Worm (Caenorhabditis elegans) whole organism, L1 larva: ENCODE measurements around the gene K09E2.2.

Source experiments
- aly-2 ChIP-seq: fragments of 150-350 bp; optimal IDR thresholded peaks from 2 replicates; lab custom pipeline; 2014; ENCODE audit warnings: missing biosample characterization, missing genetic modification characterization
- blmp-1 ChIP-seq: fragments of 150-350 bp; optimal IDR thresholded peaks from 2 replicates; lab custom pipeline; 2014; ENCODE audit warnings: missing biosample characterization, missing genetic modification characterization
- ceh-63 ChIP-seq: fragments of 200-800 bp; sonication (Bioruptor generic); optimal IDR thresholded peaks from 2 replicates; lab custom pipeline; 2018; ENCODE audit warnings: mild to moderate bottlenecking, missing genetic modification characterization, missing compliant biosample characterization
- ceh-8 ChIP-seq: fragments of 200-800 bp; sonication (Bioruptor generic); optimal IDR thresholded peaks from 2 replicates; lab custom pipeline; 2018; ENCODE audit warnings: mild to moderate bottlenecking, missing genetic modification characterization, moderate library complexity, missing compliant biosample characterization
- ceh-82 ChIP-seq, 3 experiments: fragments of 150-350 bp in 1 of 3; sonication (generic microtip) in 2 of 3; optimal IDR thresholded peaks; 2 replicates each; lab custom pipeline; 2014 to 2017; ENCODE audit warnings: missing biosample characterization in 3 of 3, missing genetic modification characterization in 3 of 3
- ces-1 ChIP-seq: fragments of 150-350 bp; optimal IDR thresholded peaks from 2 replicates; lab custom pipeline; 2014; ENCODE audit warnings: missing biosample characterization, missing genetic modification reagents, missing genetic modification characterization
- efl-1 ChIP-seq, 4 experiments: fragments of 150-350 bp; optimal IDR thresholded peaks in 3 of 4; peaks in 1 of 4; 1 replicate in 1 of 4; 2 replicates in 3 of 4; lab custom pipeline; 2014; ENCODE audit warnings: missing biosample characterization in 2 of 4, missing genetic modification characterization in 2 of 4, missing genetic modification reagents in 2 of 4
- elt-2 ChIP-seq: sonication (generic microtip); optimal IDR thresholded peaks from 2 replicates; lab custom pipeline; 2016; ENCODE audit warnings: missing genetic modification characterization, mild to moderate bottlenecking, inconsistent platforms, missing compliant biosample characterization, missing genetic modification reagents
- ets-5 ChIP-seq: fragments of 200-800 bp; sonication (Bioruptor generic); IDR thresholded peaks from 2 replicates; pipeline ENCODE4 v1.3.6; 2022; ENCODE audit warnings: missing genetic modification characterization, missing compliant biosample characterization
- fkh-10 ChIP-seq: sonication (generic microtip); optimal IDR thresholded peaks from 2 replicates; lab custom pipeline; 2017; ENCODE audit warnings: missing biosample characterization, missing genetic modification reagents, missing genetic modification characterization
- fkh-8 ChIP-seq: sonication (generic microtip); optimal IDR thresholded peaks from 2 replicates; lab custom pipeline; 2016; ENCODE audit warnings: mild to moderate bottlenecking, missing genetic modification characterization, missing compliant biosample characterization
- hlh-17 ChIP-seq: fragments of 200-800 bp; sonication (Bioruptor generic); optimal IDR thresholded peaks from 2 replicates; lab custom pipeline; 2018; ENCODE audit warnings: missing genetic modification characterization, mild to moderate bottlenecking, missing compliant biosample characterization, moderate library complexity, borderline replicate concordance
- hlh-4 ChIP-seq: sonication (generic microtip); optimal IDR thresholded peaks from 2 replicates; lab custom pipeline; 2016; ENCODE audit warnings: mild to moderate bottlenecking, missing genetic modification characterization, missing compliant biosample characterization
- hpl-2 ChIP-seq: fragments of 150-350 bp; optimal IDR thresholded peaks from 2 replicates; lab custom pipeline; 2014; ENCODE audit warnings: missing biosample characterization, missing genetic modification reagents, missing genetic modification characterization
- lin-15B ChIP-seq: fragments of 150-350 bp; sonication (generic microtip); optimal IDR thresholded peaks from 3 replicates; lab custom pipeline; 2014; ENCODE audit warnings: missing biosample characterization, missing genetic modification characterization
- lin-35 ChIP-seq, 2 experiments: fragments of 150-350 bp; optimal IDR thresholded peaks; 2 replicates each; lab custom pipeline; 2014; ENCODE audit warnings: missing biosample characterization in 2 of 2, missing genetic modification characterization in 2 of 2, missing genetic modification reagents in 2 of 2
- mep-1 ChIP-seq: fragments of 150-350 bp; optimal IDR thresholded peaks from 2 replicates; lab custom pipeline; 2014; ENCODE audit warnings: missing biosample characterization, missing genetic modification characterization
- nhr-11 ChIP-seq: fragments of 150-350 bp; optimal IDR thresholded peaks from 2 replicates; lab custom pipeline; 2014; ENCODE audit warnings: missing biosample characterization, missing genetic modification characterization
- nhr-20 ChIP-seq: sonication (generic microtip); optimal IDR thresholded peaks from 2 replicates; lab custom pipeline; 2016; ENCODE audit warnings: mild to moderate bottlenecking, missing genetic modification characterization, missing compliant biosample characterization
- nhr-237 ChIP-seq: fragments of 150-350 bp; optimal IDR thresholded peaks from 2 replicates; lab custom pipeline; 2014; ENCODE audit warnings: missing biosample characterization, missing genetic modification characterization
- nhr-71 ChIP-seq: sonication (generic microtip); optimal IDR thresholded peaks from 2 replicates; lab custom pipeline; 2016; ENCODE audit warnings: mild to moderate bottlenecking, missing genetic modification characterization, moderate library complexity, missing compliant biosample characterization
- nhr-85 ChIP-seq: sonication (generic microtip); peaks from one replicate; lab custom pipeline; 2016; ENCODE audit warnings: missing genetic modification characterization, inconsistent platforms, missing compliant biosample characterization
- pax-3 ChIP-seq: fragments of 200-800 bp; sonication (Bioruptor generic); optimal IDR thresholded peaks from 2 replicates; lab custom pipeline; 2018; ENCODE audit warnings: mild to moderate bottlenecking, missing genetic modification characterization, moderate library complexity, missing compliant biosample characterization
- snu-23 ChIP-seq: sonication (generic microtip); optimal IDR thresholded peaks from 2 replicates; lab custom pipeline; 2016; ENCODE audit warnings: missing genetic modification characterization, missing compliant biosample characterization
- sox-4 ChIP-seq: sonication (generic microtip); optimal IDR thresholded peaks from 2 replicates; lab custom pipeline; 2016; ENCODE audit warnings: missing genetic modification characterization, missing compliant biosample characterization
- sptf-1 ChIP-seq: fragments of 150-350 bp; optimal IDR thresholded peaks from 2 replicates; lab custom pipeline; 2014; ENCODE audit warnings: missing biosample characterization, missing genetic modification characterization
- sup-37 ChIP-seq: fragments of 200-800 bp; sonication (Bioruptor generic); optimal IDR thresholded peaks from 2 replicates; lab custom pipeline; 2018; ENCODE audit warnings: mild to moderate bottlenecking, missing genetic modification characterization, missing compliant biosample characterization
- tbx-2 ChIP-seq: sonication (generic microtip); optimal IDR thresholded peaks from 2 replicates; lab custom pipeline; 2016; ENCODE audit warnings: missing genetic modification characterization, missing compliant biosample characterization
- unc-130 ChIP-seq: fragments of 150-350 bp; optimal IDR thresholded peaks from 2 replicates; lab custom pipeline; 2017; ENCODE audit warnings: missing biosample characterization, missing genetic modification characterization, inconsistent platforms
- unc-30 ChIP-seq: sonication (generic microtip); optimal IDR thresholded peaks from 2 replicates; lab custom pipeline; 2017; ENCODE audit warnings: missing biosample characterization, missing genetic modification characterization
- zip-4 ChIP-seq: fragments of 200-800 bp; sonication (Bioruptor generic); optimal IDR thresholded peaks from 2 replicates; lab custom pipeline; 2018; ENCODE audit warnings: mild to moderate bottlenecking, missing genetic modification characterization, moderate library complexity, missing compliant biosample characterization

The K09E2.2 gene

ce11 chrX:8712662-8713061 is 39.8 kb downstream of the K09E2.2 start:
- TF ChIP-seq elt-2 (tag; lab: Kevin White, UChicago) (peak; percentile 81), sox-4 (no peak), lin-35 (GFP tag; optimal IDR thresholded peaks at IDR 0.05; lab: Kevin White, UChicago) (peak in 1 of 2 experiments; percentile 39), sptf-1 (tag; lab: Kevin White, UChicago) (no peak), nhr-20 (peak; percentile 31), hlh-17 (no peak)

DNA sequence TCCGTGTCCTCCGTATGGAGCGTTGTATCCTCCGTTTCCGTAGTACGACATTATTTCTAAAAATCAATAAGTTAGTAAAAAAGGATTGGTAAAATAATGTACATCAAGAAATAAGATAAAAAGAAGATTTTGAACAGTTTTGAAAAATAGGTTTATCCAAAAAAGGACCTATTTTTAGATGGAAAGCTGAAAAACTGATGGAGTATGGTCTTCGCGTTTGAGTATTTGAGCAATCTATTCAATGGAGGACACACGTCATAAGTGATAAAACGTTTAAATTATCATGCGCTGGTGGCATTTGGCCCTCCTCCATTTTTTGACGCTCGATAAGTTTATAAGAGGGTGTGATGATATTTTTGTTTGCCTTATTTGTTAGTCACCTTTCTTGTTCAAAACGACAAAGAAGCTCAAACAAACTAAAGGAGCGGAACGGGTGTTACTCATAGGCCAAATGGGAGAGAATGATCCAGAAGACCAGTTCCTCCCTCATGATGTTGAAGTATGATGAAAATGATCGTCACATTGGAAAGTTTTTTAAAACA is 41.0 kb downstream of the K09E2.2 start, which contains the start of gene F53A9.6:
Gene F53A9.6, minus strand, starts transcription at position 51 of the 542 bp plus-strand sequence.
- TF ChIP-seq hlh-4 (tag; lab: Kevin White, UChicago): no peak
- TF ChIP-seq snu-23 (GFP tag; lab: Kevin White, UChicago): no peak
- TF ChIP-seq elt-2 (tag; lab: Kevin White, UChicago): peak; percentile 64
- no peak for TF ChIP-seq efl-1 (optimal IDR thresholded peaks at IDR 0.05; lab: Kevin White, UChicago)
- TF ChIP-seq efl-1 (GFP tag; optimal IDR thresholded peaks at IDR 0.05 in 1 of 2; lab: Kevin White, UChicago): peak in 1 of 2 experiments; percentile 74
- no peak for TF ChIP-seq unc-30

ce11 chrX:8714845-8715244 is 42.0 kb downstream of the K09E2.2 start:
- TF ChIP-seq nhr-20: no peak
- TF ChIP-seq hlh-4 (tag; lab: Kevin White, UChicago): no peak
- no peak for TF ChIP-seq hpl-2 (GFP tag; lab: Kevin White, UChicago)
- no peak for TF ChIP-seq zip-4 (GFP tag; lab: Kevin White, UChicago)
- no peak for TF ChIP-seq ces-1 (GFP tag; lab: Kevin White, UChicago)
- no peak for TF ChIP-seq sup-37 (GFP tag; lab: Kevin White, UChicago)
- TF ChIP-seq ceh-63 (GFP tag; lab: Kevin White, UChicago): no peak
- no peak for TF ChIP-seq elt-2 (tag; lab: Kevin White, UChicago)
- no peak for TF ChIP-seq blmp-1 (tag; lab: Kevin White, UChicago)
- no peak for TF ChIP-seq sox-4
- TF ChIP-seq nhr-237: no peak
- no peak for TF ChIP-seq ets-5 (GFP tag; lab: Robert Waterston, UW)
- no peak for TF ChIP-seq fkh-8 (tag; lab: Kevin White, UChicago)
- TF ChIP-seq aly-2 (tag; lab: Kevin White, UChicago): no peak
- TF ChIP-seq nhr-11 (tag; lab: Kevin White, UChicago): no peak
- no peak for TF ChIP-seq tbx-2 (tag; lab: Kevin White, UChicago)
- TF ChIP-seq snu-23 (GFP tag; lab: Kevin White, UChicago): no peak
- no peak for TF ChIP-seq ceh-8

DNA sequence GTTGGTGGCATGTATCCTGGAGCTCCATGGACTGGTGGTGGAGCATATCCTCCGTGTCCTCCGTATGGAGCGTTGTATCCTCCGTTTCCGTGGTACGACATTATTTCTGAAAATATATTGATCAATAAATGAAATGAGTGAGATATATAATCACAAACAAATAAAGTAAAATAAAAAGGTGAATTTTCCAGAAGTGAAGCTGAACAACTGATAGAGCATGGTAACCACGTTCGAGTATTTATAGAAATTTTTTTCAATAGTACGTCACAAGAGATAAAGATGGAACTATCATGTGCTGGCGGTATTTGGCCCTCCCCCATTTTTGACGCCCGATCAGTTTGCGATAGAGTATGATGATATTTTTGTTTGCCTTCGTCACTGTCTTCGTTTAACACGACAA is 44.0 kb downstream of the K09E2.2 start, which contains the start of gene F53A9.7:
Gene F53A9.7, minus strand, starts transcription at position 101 of the 400 bp plus-strand sequence.
- TF ChIP-seq fkh-10 (GFP tag; lab: Kevin White, UChicago) (no peak), nhr-85 (peak; percentile 35), ets-5 (GFP tag; lab: Robert Waterston, UW) (no peak), unc-130 (tag; lab: Kevin White, UChicago) (no peak), lin-15B (tag; lab: Kevin White, UChicago) (no peak), aly-2 (tag; lab: Kevin White, UChicago) (no peak)

ce11 chrX:8718153-8718552 is 45.3 kb downstream of the K09E2.2 start:
- TF ChIP-seq ceh-82 (tag; optimal IDR thresholded peaks at IDR 0.05; lab: Kevin White, UChicago): no peak
- TF ChIP-seq efl-1 (optimal IDR thresholded peaks at IDR 0.05; lab: Kevin White, UChicago): no peak
- TF ChIP-seq efl-1 (GFP tag; optimal IDR thresholded peaks at IDR 0.05 in 1 of 2; lab: Kevin White, UChicago): peak in 1 of 2 experiments; percentile 5

DNA sequence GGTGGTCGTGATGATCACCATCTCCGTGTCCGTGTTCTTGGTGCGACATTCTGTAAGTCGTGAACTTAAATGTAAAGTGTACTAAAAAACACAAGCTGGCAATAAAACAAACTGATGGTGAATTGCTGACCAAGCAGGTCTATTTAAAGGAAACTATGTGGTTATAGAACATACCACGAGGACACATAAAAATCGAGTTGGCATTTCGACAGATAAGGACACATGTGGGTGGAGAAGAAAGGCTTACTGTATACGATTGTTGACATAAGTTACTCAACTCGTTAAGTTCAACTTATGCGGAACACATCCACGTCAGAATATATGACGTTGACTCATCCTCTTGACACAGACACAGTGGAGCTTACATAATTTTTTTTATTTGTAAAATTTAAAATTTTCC is 46.0 kb downstream of the K09E2.2 start, which contains the start of gene F53A9.8:
Gene F53A9.8, minus strand, starts transcription at position 49 of the 400 bp plus-strand sequence.
- TF ChIP-seq mep-1 (tag; lab: Kevin White, UChicago) (no peak), pax-3 (tag; lab: Kevin White, UChicago) (peak; percentile 11), elt-2 (tag; lab: Kevin White, UChicago) (peak; percentile 9), nhr-71 (no peak), lin-35 (GFP tag; optimal IDR thresholded peaks at IDR 0.05; lab: Kevin White, UChicago) (peak in 1 of 2 experiments; percentile 4), ets-5 (GFP tag; lab: Robert Waterston, UW) (no peak)
- TF ChIP-seq, all 84 proteins: peak for 3
